Worm (Caenorhabditis elegans): ENCODE measurements around the gene aexr-1.

DNA sequence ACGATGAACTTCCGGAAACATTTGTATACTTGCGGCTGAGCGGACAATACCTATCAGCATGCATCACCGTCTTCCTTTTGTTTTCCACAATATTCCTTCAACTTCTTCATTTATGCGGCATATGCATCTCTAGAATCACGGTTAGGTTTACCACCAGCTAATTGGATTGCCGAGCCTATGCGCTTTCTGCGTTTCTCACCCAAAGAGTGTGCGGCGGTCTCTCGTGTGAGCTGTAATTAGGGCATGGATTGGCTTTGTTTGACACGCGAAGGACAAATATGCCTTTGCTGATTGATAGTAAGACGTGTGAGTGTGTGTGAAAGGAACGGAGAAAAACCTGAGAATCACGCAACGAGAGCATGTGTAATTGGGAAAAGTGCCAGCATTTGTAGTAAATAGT, 21.5 kb downstream of the aexr-1 start:
- no peak for TF ChIP-seq ceh-13 (GFP tag; optimal IDR thresholded peaks at IDR 0.05)
- TF ChIP-seq ama-1 (optimal IDR thresholded peaks at IDR 0.05) = no peak
- no peak for TF ChIP-seq aly-1 (tag; optimal IDR thresholded peaks at IDR 0.05)
- TF ChIP-seq tbx-37 (GFP tag; conservative IDR thresholded peaks at IDR 0.05) = no peak
- no peak for TF ChIP-seq hmg-4 (GFP tag; optimal IDR thresholded peaks at IDR 0.05)
- TF ChIP-seq ceh-36 (tag; optimal IDR thresholded peaks at IDR 0.05) = no peak
- no peak for TF ChIP-seq scrt-1 (GFP tag; IDR thresholded peaks at IDR 0.05)
- no peak for TF ChIP-seq hnd-1 (tag; optimal IDR thresholded peaks at IDR 0.05)
- no peak for TF ChIP-seq B0310.2 (tag; optimal IDR thresholded peaks at IDR 0.05)
